Worm (Caenorhabditis elegans): ENCODE results near the gene cmtr-1.

Gene cmtr-1

ce11 chrII:15039104-15039503, 13.2 kb downstream of the cmtr-1 start, which contains the start of gene trip-4:
Gene trip-4 (plus strand): TSS chrII:15039404.
- TF ChIP-seq hmbx-1 (tag; optimal IDR thresholded peaks at IDR 0.05) (no peak), B0310.2 (tag; optimal IDR thresholded peaks at IDR 0.05) (no peak), flt-1 (GFP tag; IDR thresholded peaks at IDR 0.05) (no peak), tbx-37 (GFP tag; conservative IDR thresholded peaks at IDR 0.05) (no peak), aly-1 (tag; optimal IDR thresholded peaks at IDR 0.05) (no peak), ama-1 (optimal IDR thresholded peaks at IDR 0.05) (no peak), tra-4 (tag; optimal IDR thresholded peaks at IDR 0.05) (no peak), scrt-1 (GFP tag; IDR thresholded peaks at IDR 0.05) (no peak), ceh-13 (GFP tag; optimal IDR thresholded peaks at IDR 0.05) (no peak), ceh-36 (tag; optimal IDR thresholded peaks at IDR 0.05) (no peak)

ce11 chrII:15042310-15042709, 16.4 kb downstream of the cmtr-1 start:
- TF ChIP-seq pes-1 (GFP tag; IDR thresholded peaks at IDR 0.05) (no peak), tbx-11 (GFP tag; IDR thresholded peaks at IDR 0.05) (no peak), flt-1 (GFP tag; IDR thresholded peaks at IDR 0.05) (no peak)

ce11 chrII:15058282-15058681, 32.4 kb downstream of the cmtr-1 start, which contains the start of gene Y53F4B.17:
Gene Y53F4B.17 (plus strand): TSS chrII:15058656.
- TF ChIP-seq F13C5.2 (tag; optimal IDR thresholded peaks at IDR 0.05) (no peak), tbx-11 (GFP tag; IDR thresholded peaks at IDR 0.05) (no peak), B0310.2 (tag; optimal IDR thresholded peaks at IDR 0.05) (no peak), aly-1 (tag; optimal IDR thresholded peaks at IDR 0.05) (peak; percentile 62), ceh-13 (GFP tag; optimal IDR thresholded peaks at IDR 0.05) (no peak), hmg-4 (GFP tag; optimal IDR thresholded peaks at IDR 0.05) (peak; percentile 3), ets-7 (tag; optimal IDR thresholded peaks at IDR 0.05) (no peak), flt-1 (GFP tag; IDR thresholded peaks at IDR 0.05) (no peak)

ce11 chrII:15071571-15071970, 45.7 kb downstream of the cmtr-1 start, which contains the start of gene Y53F4B.18:
Gene Y53F4B.18 (minus strand): TSS chrII:15071671.
- TF ChIP-seq sea-1 (GFP tag; conservative IDR thresholded peaks at IDR 0.05) (no peak), hmbx-1 (tag; optimal IDR thresholded peaks at IDR 0.05) (no peak), aly-1 (tag; optimal IDR thresholded peaks at IDR 0.05) (no peak)

ce11 chrII:15074760-15075159, 48.8 kb downstream of the cmtr-1 start:
- no peak for TF ChIP-seq hmbx-1 (tag; optimal IDR thresholded peaks at IDR 0.05)
- no peak for TF ChIP-seq hmg-4 (GFP tag; optimal IDR thresholded peaks at IDR 0.05)
- TF ChIP-seq ceh-36 (tag; optimal IDR thresholded peaks at IDR 0.05): no peak
- no peak for TF ChIP-seq ceh-13 (GFP tag; optimal IDR thresholded peaks at IDR 0.05)
- no peak for TF ChIP-seq flt-1 (GFP tag; IDR thresholded peaks at IDR 0.05)

- TF ChIP-seq B0310.2 (tag; optimal IDR thresholded peaks at IDR 0.05): no peak
- no peak for TF ChIP-seq F13C5.2 (tag; optimal IDR thresholded peaks at IDR 0.05)
- no peak for TF ChIP-seq hmbx-1 (tag; optimal IDR thresholded peaks at IDR 0.05)
- no peak for TF ChIP-seq ama-1 (optimal IDR thresholded peaks at IDR 0.05)
- TF ChIP-seq sea-1 (GFP tag; conservative IDR thresholded peaks at IDR 0.05): no peak
- no peak for TF ChIP-seq scrt-1 (GFP tag; IDR thresholded peaks at IDR 0.05)
- TF ChIP-seq flt-1 (GFP tag; IDR thresholded peaks at IDR 0.05): no peak
- no peak for TF ChIP-seq ets-7 (tag; optimal IDR thresholded peaks at IDR 0.05)
- TF ChIP-seq hnd-1 (tag; optimal IDR thresholded peaks at IDR 0.05): no peak
- TF ChIP-seq aly-1 (tag; optimal IDR thresholded peaks at IDR 0.05): no peak
- no peak for TF ChIP-seq hmg-4 (GFP tag; optimal IDR thresholded peaks at IDR 0.05)
- no peak for TF ChIP-seq tbx-11 (GFP tag; IDR thresholded peaks at IDR 0.05)
- no peak for TF ChIP-seq ceh-13 (GFP tag; optimal IDR thresholded peaks at IDR 0.05)
- TF ChIP-seq tbx-37 (GFP tag; conservative IDR thresholded peaks at IDR 0.05): no peak
- TF ChIP-seq ceh-36 (tag; optimal IDR thresholded peaks at IDR 0.05): no peak
- TF ChIP-seq tra-4 (tag; optimal IDR thresholded peaks at IDR 0.05): no peak
- TF ChIP-seq pes-1 (GFP tag; IDR thresholded peaks at IDR 0.05): no peak
These were observed 51.0 kb downstream of the cmtr-1 start, which contains the start of gene Y53F4B.19 for ce11 chrII:15076778-15077435. Gene Y53F4B.19 (plus strand): TSS chrII:15076934.

DNA sequence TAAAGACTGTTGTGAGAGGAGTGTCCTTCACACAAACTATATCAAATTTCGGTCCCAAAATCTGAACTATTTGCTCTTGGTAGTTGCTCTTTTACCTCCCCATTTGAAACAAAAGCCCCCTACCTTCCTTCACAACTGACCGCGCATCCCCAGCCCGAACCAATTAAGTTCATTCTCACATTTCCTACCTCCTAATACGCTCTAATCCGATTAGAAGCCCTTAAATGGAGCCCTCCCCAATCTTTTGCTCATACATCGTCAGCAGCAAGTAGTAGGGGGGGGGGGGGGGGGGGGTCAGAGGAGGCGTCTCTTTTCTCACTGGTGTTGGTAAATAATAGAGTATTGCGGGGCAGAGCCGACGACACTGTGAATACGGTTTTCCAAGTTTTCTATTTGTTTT, 54.6 kb downstream of the cmtr-1 start:
- TF ChIP-seq ceh-36 (tag; optimal IDR thresholded peaks at IDR 0.05) (peak; percentile 21), hmg-4 (GFP tag; optimal IDR thresholded peaks at IDR 0.05) (peak; percentile 58), flt-1 (GFP tag; IDR thresholded peaks at IDR 0.05) (no peak)

DNA sequence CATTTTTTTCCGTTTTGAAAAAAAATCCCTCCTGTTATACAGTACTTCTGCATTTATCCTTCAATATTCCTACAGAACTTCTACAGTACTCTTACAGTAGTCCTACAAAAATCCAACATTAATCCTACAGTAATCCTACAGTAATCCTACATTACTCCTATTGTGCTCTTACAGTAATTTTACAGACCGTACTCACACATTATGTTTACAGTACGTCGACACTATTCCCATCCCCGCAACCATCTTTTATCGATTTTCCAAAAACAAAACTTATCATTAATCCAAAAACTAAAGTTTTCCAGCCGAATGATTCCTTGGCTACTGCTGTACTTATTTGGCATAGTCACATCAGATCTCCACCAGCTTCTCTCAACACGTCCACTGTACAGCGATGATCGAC, 58.3 kb downstream of the cmtr-1 start, which contains the start of gene Y53F4B.20:
Y53F4B.20 (plus strand) TSS at position 301 of the 400 bp plus-strand sequence.
- TF ChIP-seq ceh-36 (tag; optimal IDR thresholded peaks at IDR 0.05): no peak
- no peak for TF ChIP-seq scrt-1 (GFP tag; IDR thresholded peaks at IDR 0.05)
- TF ChIP-seq ama-1 (optimal IDR thresholded peaks at IDR 0.05): no peak
- no peak for TF ChIP-seq aly-1 (tag; optimal IDR thresholded peaks at IDR 0.05)
- TF ChIP-seq B0310.2 (tag; optimal IDR thresholded peaks at IDR 0.05): no peak
- no peak for TF ChIP-seq F13C5.2 (tag; optimal IDR thresholded peaks at IDR 0.05)

Measured in whole organism, early embryonic.